Worm (Caenorhabditis elegans) whole organism, early embryonic: ENCODE data around the gene C45B11.9.

Experiments used
- F13C5.2 ChIP-seq: sonication (generic microtip); optimal IDR thresholded peaks from 2 replicates; lab custom pipeline; 2017; ENCODE audit warnings: mild to moderate bottlenecking, missing genetic modification characterization, inconsistent platforms, missing compliant biosample characterization
- aly-1 ChIP-seq: sonication (generic microtip); optimal IDR thresholded peaks from 2 replicates; lab custom pipeline; 2016; ENCODE audit warnings: missing genetic modification characterization, missing compliant biosample characterization
- ama-1 ChIP-seq: fragments of 150-350 bp; optimal IDR thresholded peaks from 2 replicates; lab custom pipeline; 2014
- ets-7 ChIP-seq: sonication (generic microtip); optimal IDR thresholded peaks from 2 replicates; lab custom pipeline; 2016; ENCODE audit warnings: missing genotype, missing genetic modification characterization, missing compliant biosample characterization
- flt-1 ChIP-seq: fragments of 200-800 bp; sonication (Bioruptor generic); IDR thresholded peaks from 2 replicates; pipeline ENCODE4 v1.3.6; 2022; ENCODE audit warnings: missing genetic modification characterization, missing compliant biosample characterization
- hmg-4 ChIP-seq: fragments of 200-800 bp; sonication (Bioruptor generic); optimal IDR thresholded peaks from 2 replicates; lab custom pipeline; 2018; ENCODE audit warnings: mild to moderate bottlenecking, missing genetic modification characterization, missing compliant biosample characterization
- hnd-1 ChIP-seq: sonication (generic microtip); optimal IDR thresholded peaks from 2 replicates; lab custom pipeline; 2016; ENCODE audit warnings: missing genetic modification characterization, missing compliant biosample characterization
- pes-1 ChIP-seq: fragments of 200-800 bp; sonication (Bioruptor generic); IDR thresholded peaks from 2 replicates; pipeline ENCODE4 v1.3.6; 2022; ENCODE audit warnings: missing genetic modification reagents, missing genetic modification characterization, missing compliant biosample characterization
- scrt-1 ChIP-seq: fragments of 200-800 bp; sonication (Bioruptor generic); IDR thresholded peaks from 2 replicates; pipeline ENCODE4 v1.3.6; 2022; ENCODE audit warnings: missing genetic modification characterization, missing compliant biosample characterization
- tbx-11 ChIP-seq: fragments of 200-800 bp; sonication (Bioruptor generic); IDR thresholded peaks from 2 replicates; pipeline ENCODE4 v1.3.6; 2022; ENCODE audit warnings: missing genetic modification characterization, missing compliant biosample characterization
- tbx-37 ChIP-seq: fragments of 200-800 bp; sonication (Bioruptor generic); conservative IDR thresholded peaks from 2 replicates; pipeline ENCODE4 v1.3.6; 2022; ENCODE audit warnings: missing genetic modification reagents, missing genetic modification characterization, missing compliant biosample characterization
- tra-4 ChIP-seq: sonication (generic microtip); optimal IDR thresholded peaks from 2 replicates; lab custom pipeline; 2017; ENCODE audit warnings: missing genetic modification characterization, missing compliant biosample characterization

DNA sequence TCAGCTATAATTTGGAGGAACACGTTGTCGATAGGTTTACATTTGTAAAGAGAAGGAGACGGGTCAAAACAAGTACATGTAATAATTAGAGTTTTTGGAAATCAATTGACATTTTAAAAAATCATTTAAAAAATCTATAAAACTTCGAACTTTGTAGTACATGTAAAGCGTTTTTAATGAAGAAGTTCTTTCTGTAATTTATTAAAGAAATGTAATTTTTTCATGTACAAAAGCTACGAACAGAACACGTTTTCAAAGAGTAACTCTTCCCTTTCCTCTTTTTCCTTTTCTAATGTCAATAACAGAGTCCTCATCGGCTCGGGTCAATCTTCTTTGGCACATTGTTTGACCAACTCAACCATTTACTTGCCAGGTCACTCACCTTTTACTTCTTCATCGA lies 3.6 kb downstream of the C45B11.9 start, which contains the start of gene C45B11.6:
- TF ChIP-seq hmg-4 (GFP tag; lab: Kevin White, UChicago) (no peak), scrt-1 (GFP tag; lab: Robert Waterston, UW) (no peak), ama-1 (no peak), F13C5.2 (tag; lab: Kevin White, UChicago) (no peak), tbx-37 (GFP tag; lab: Robert Waterston, UW) (no peak), pes-1 (no peak), flt-1 (no peak), aly-1 (tag; lab: Kevin White, UChicago) (no peak), ets-7 (tag; lab: Kevin White, UChicago) (no peak), tra-4 (tag; lab: Kevin White, UChicago) (no peak), tbx-11 (no peak), hnd-1 (tag; lab: Kevin White, UChicago) (no peak)
